Worm (Caenorhabditis elegans) whole organism, young adult: ENCODE data around the gene srp-2.

Experiments used
- C17E4.6 ChIP-seq: fragments of 200-800 bp; sonication (Bioruptor generic); IDR thresholded peaks from 2 replicates; pipeline ENCODE4 v1.3.6; 2022; ENCODE audit warnings: missing genetic modification reagents, missing genetic modification characterization, missing compliant biosample characterization
- D2030.7 ChIP-seq: fragments of 200-800 bp; sonication (Bioruptor generic); IDR thresholded peaks from 2 replicates; pipeline ENCODE4 v1.3.6; 2022; ENCODE audit warnings: missing genetic modification reagents, missing genetic modification characterization, missing compliant biosample characterization
- F10E7.11 ChIP-seq: sonication (generic microtip); optimal IDR thresholded peaks from 2 replicates; lab custom pipeline; 2017; ENCODE audit warnings: mild to moderate bottlenecking, missing genetic modification characterization, moderate library complexity, missing compliant biosample characterization
- F55B11.4 ChIP-seq: sonication (generic microtip); optimal IDR thresholded peaks from 2 replicates; lab custom pipeline; 2016; ENCODE audit warnings: missing compliant biosample characterization, missing genetic modification characterization, borderline replicate concordance; ENCODE audit not compliant: insufficient read depth
- F57A8.1 ChIP-seq: fragments of 200-800 bp; sonication (Bioruptor generic); optimal IDR thresholded peaks from 2 replicates; lab custom pipeline; 2018; ENCODE audit warnings: mild to moderate bottlenecking, missing genetic modification characterization, moderate library complexity, missing compliant biosample characterization
- K11D2.4 ChIP-seq: fragments of 200-800 bp; sonication (Bioruptor generic); IDR thresholded peaks from 2 replicates; pipeline ENCODE4 v1.3.6; 2022; ENCODE audit warnings: missing genetic modification reagents, missing genetic modification characterization, missing compliant biosample characterization
- K12H6.12 ChIP-seq: fragments of 200-800 bp; sonication (Bioruptor generic); optimal IDR thresholded peaks from 2 replicates; lab custom pipeline; 2018; ENCODE audit warnings: mild to moderate bottlenecking, missing genetic modification characterization, missing compliant biosample characterization
- Y95B8A.8 ChIP-seq: fragments of 200-800 bp; sonication (Bioruptor generic); IDR thresholded peaks from 2 replicates; pipeline ENCODE4 v1.3.6; 2022; ENCODE audit warnings: missing genetic modification reagents, missing genetic modification characterization, missing compliant biosample characterization
- aptf-3 ChIP-seq: fragments of 200-800 bp; sonication (Bioruptor generic); IDR thresholded peaks from 2 replicates; pipeline ENCODE4 v1.3.6; 2022; ENCODE audit warnings: missing genetic modification characterization, missing compliant biosample characterization
- attf-6 ChIP-seq: fragments of 200-800 bp; sonication (Bioruptor generic); IDR thresholded peaks from 2 replicates; pipeline ENCODE4 v1.3.6; 2022; ENCODE audit warnings: missing genetic modification reagents, missing genetic modification characterization, missing compliant biosample characterization
- ceh-100 ChIP-seq: fragments of 200-800 bp; sonication (Bioruptor generic); IDR thresholded peaks from 2 replicates; pipeline ENCODE4 v1.3.6; 2022; ENCODE audit warnings: missing genetic modification reagents, missing genetic modification characterization, missing compliant biosample characterization
- ceh-40 ChIP-seq: fragments of 200-800 bp; sonication (Bioruptor generic); IDR thresholded peaks from 2 replicates; pipeline ENCODE4 v1.3.6; 2022; ENCODE audit warnings: missing genetic modification characterization, missing compliant biosample characterization
- ceh-79 ChIP-seq: sonication (generic microtip); optimal IDR thresholded peaks from 2 replicates; lab custom pipeline; 2017; ENCODE audit warnings: mild to moderate bottlenecking, missing genetic modification characterization, missing compliant biosample characterization
- ceh-91 ChIP-seq: fragments of 200-800 bp; sonication (Bioruptor generic); IDR thresholded peaks from 2 replicates; pipeline ENCODE4 v1.3.6; 2022; ENCODE audit warnings: missing genetic modification reagents, missing genetic modification characterization, missing compliant biosample characterization
- die-1 ChIP-seq: sonication (generic microtip); optimal IDR thresholded peaks from 2 replicates; lab custom pipeline; 2016; ENCODE audit warnings: missing genotype, mild to moderate bottlenecking, missing genetic modification characterization, missing compliant biosample characterization
- dpff-1 ChIP-seq: sonication (generic microtip); optimal IDR thresholded peaks from 2 replicates; lab custom pipeline; 2017; ENCODE audit warnings: mild to moderate bottlenecking, missing genetic modification characterization, missing compliant biosample characterization
- egl-44 ChIP-seq: fragments of 200-800 bp; sonication (Bioruptor generic); IDR thresholded peaks from 2 replicates; pipeline ENCODE4 v1.3.6; 2022; ENCODE audit warnings: missing genetic modification reagents, missing genetic modification characterization, missing compliant biosample characterization
- egrh-3 ChIP-seq: fragments of 200-800 bp; sonication (Bioruptor generic); IDR thresholded peaks from 2 replicates; pipeline ENCODE4 v1.3.6; 2022; ENCODE audit warnings: missing genetic modification reagents, missing genetic modification characterization, missing compliant biosample characterization
- ekl-4 ChIP-seq: fragments of 200-800 bp; sonication (Bioruptor generic); IDR thresholded peaks from 2 replicates; pipeline ENCODE4 v1.3.6; 2022; ENCODE audit warnings: missing genetic modification reagents, missing genetic modification characterization, missing compliant biosample characterization
- him-1 ChIP-seq: sonication (generic microtip); optimal IDR thresholded peaks from 2 replicates; lab custom pipeline; 2016; ENCODE audit warnings: missing genotype, missing genetic modification reagents, missing genetic modification characterization, missing compliant biosample characterization
- hmg-20 ChIP-seq: fragments of 200-800 bp; sonication (Bioruptor generic); IDR thresholded peaks from 2 replicates; pipeline ENCODE4 v1.3.6; 2022; ENCODE audit warnings: missing genetic modification reagents, missing genetic modification characterization, missing compliant biosample characterization
- let-526 ChIP-seq: fragments of 200-800 bp; sonication (Bioruptor generic); IDR thresholded peaks from 2 replicates; pipeline ENCODE4 v1.3.6; 2022; ENCODE audit warnings: missing genetic modification reagents, missing genetic modification characterization, missing compliant biosample characterization
- lin-35 ChIP-seq, 3 experiments: fragments of 150-350 bp in 2 of 3; sonication (generic microtip) in 1 of 3; optimal IDR thresholded peaks; 2 replicates each; lab custom pipeline; 2014 to 2018; ENCODE audit warnings: missing biosample characterization in 3 of 3, missing genetic modification characterization in 3 of 3, missing genetic modification reagents in 3 of 3
- lin-40 ChIP-seq: sonication (generic microtip); optimal IDR thresholded peaks from 2 replicates; lab custom pipeline; 2016; ENCODE audit warnings: missing genetic modification characterization, mild to moderate bottlenecking, missing compliant biosample characterization, missing genotype, missing genetic modification reagents
- lin-54 ChIP-seq: fragments of 200-800 bp; sonication (Bioruptor generic); optimal IDR thresholded peaks from 2 replicates; lab custom pipeline; 2018; ENCODE audit warnings: mild to moderate bottlenecking, missing genetic modification characterization, missing compliant biosample characterization
- madf-3 ChIP-seq: fragments of 200-800 bp; sonication (Bioruptor generic); IDR thresholded peaks from 2 replicates; pipeline ENCODE4 v1.3.6; 2022; ENCODE audit warnings: missing genetic modification reagents, missing genetic modification characterization, missing compliant biosample characterization
- madf-8 ChIP-seq: fragments of 200-800 bp; sonication (Bioruptor generic); conservative IDR thresholded peaks from 2 replicates; pipeline ENCODE4 v1.3.6; 2022; ENCODE audit warnings: missing genetic modification reagents, missing genetic modification characterization, missing compliant biosample characterization
- nfyb-1 ChIP-seq: fragments of 200-800 bp; sonication (Bioruptor generic); IDR thresholded peaks from 2 replicates; pipeline ENCODE4 v1.3.6; 2022; ENCODE audit warnings: missing genetic modification reagents, missing genetic modification characterization, missing compliant biosample characterization
- nhr-80 ChIP-seq: sonication (generic microtip); optimal IDR thresholded peaks from 2 replicates; lab custom pipeline; 2016; ENCODE audit warnings: missing genetic modification characterization, missing compliant biosample characterization
- rcor-1 ChIP-seq: fragments of 200-800 bp; sonication (Bioruptor generic); IDR thresholded peaks from 2 replicates; pipeline ENCODE4 v1.3.6; 2022; ENCODE audit warnings: missing genetic modification reagents, missing genetic modification characterization, missing compliant biosample characterization
- sea-2 ChIP-seq: fragments of 200-800 bp; sonication (Bioruptor generic); IDR thresholded peaks from 2 replicates; pipeline ENCODE4 v1.3.6; 2022; ENCODE audit warnings: missing genetic modification characterization, missing compliant biosample characterization
- snpc-1.1 ChIP-seq: sonication (generic microtip); optimal IDR thresholded peaks from 2 replicates; lab custom pipeline; 2017; ENCODE audit warnings: missing genetic modification characterization, mild to moderate bottlenecking, missing compliant biosample characterization, antibody characterized with exemption, moderate library complexity, missing genotype, missing genetic modification reagents; ENCODE audit not compliant: insufficient read depth
- snpc-4 ChIP-seq, 5 experiments: fragments of 150-350 bp in 1 of 5; sonication (generic microtip) in 4 of 5; optimal IDR thresholded peaks; 2 replicates each; lab custom pipeline; 2014 to 2018; ENCODE audit warnings: missing genetic modification characterization in 5 of 5, missing biosample characterization in 3 of 5, antibody characterized with exemption in 2 of 5, mild to moderate bottlenecking in 2 of 5, missing compliant biosample characterization in 2 of 5, missing genotype in 2 of 5, moderate library complexity in 2 of 5, missing genetic modification reagents in 1 of 5
- tbp1 ChIP-seq: fragments of 200-800 bp; sonication (Bioruptor generic); optimal IDR thresholded peaks from 2 replicates; lab custom pipeline; 2018; ENCODE audit warnings: mild to moderate bottlenecking, missing genetic modification characterization, missing compliant biosample characterization
- tbx-9 ChIP-seq: sonication (generic microtip); optimal IDR thresholded peaks from 2 replicates; lab custom pipeline; 2016; ENCODE audit warnings: borderline replicate concordance, missing genetic modification characterization, inconsistent platforms, missing compliant biosample characterization
- tlf-1 ChIP-seq: fragments of 200-800 bp; sonication (Bioruptor generic); optimal IDR thresholded peaks from 2 replicates; lab custom pipeline; 2018; ENCODE audit warnings: mild to moderate bottlenecking, missing genetic modification characterization, missing compliant biosample characterization
- xnd-1 ChIP-seq: sonication (generic microtip); optimal IDR thresholded peaks from 2 replicates; lab custom pipeline; 2016; ENCODE audit warnings: missing genotype, missing genetic modification reagents, missing genetic modification characterization, missing compliant biosample characterization
- ztf-6 ChIP-seq: fragments of 200-800 bp; sonication (Bioruptor generic); IDR thresholded peaks from 2 replicates; pipeline ENCODE4 v1.3.6; 2022; ENCODE audit warnings: missing genetic modification reagents, missing genetic modification characterization, missing compliant biosample characterization

srp-2 gene

ce11 chrV:748044-748443, 14.4 kb upstream of the srp-2 start, which contains the start of gene sri-4:
Gene sri-4, plus strand, starts transcription at chrV:748344.
- TF ChIP-seq attf-6 (GFP tag; lab: Robert Waterston, UW): no peak
- TF ChIP-seq die-1: no peak
- TF ChIP-seq egrh-3: no peak
- no peak for TF ChIP-seq D2030.7 (GFP tag; lab: Robert Waterston, UW)
- no peak for TF ChIP-seq F57A8.1 (GFP tag; lab: Kevin White, UChicago)
- TF ChIP-seq sea-2 (GFP tag; lab: Robert Waterston, UW): no peak
- TF ChIP-seq tlf-1 (GFP tag; lab: Kevin White, UChicago): no peak
- TF ChIP-seq C17E4.6: no peak
- TF ChIP-seq hmg-20 (GFP tag; lab: Robert Waterston, UW): no peak
- TF ChIP-seq K11D2.4: no peak
- TF ChIP-seq F10E7.11 (tag; lab: Kevin White, UChicago): no peak
- TF ChIP-seq, all 124 proteins: peak for 0

- TF ChIP-seq ceh-40 (GFP tag; lab: Robert Waterston, UW) (no peak), rcor-1 (GFP tag; lab: Robert Waterston, UW) (no peak), lin-35 (GFP tag; optimal IDR thresholded peaks at IDR 0.05; lab: Kevin White, UChicago) (no peak), nhr-80 (tag; lab: Kevin White, UChicago) (no peak), K12H6.12 (tag; lab: Kevin White, UChicago) (no peak), xnd-1 (tag; lab: Kevin White, UChicago) (no peak), snpc-1.1 (no peak), madf-8 (GFP tag; lab: Robert Waterston, UW) (no peak), sea-2 (GFP tag; lab: Robert Waterston, UW) (no peak), tbp1 (GFP tag; lab: Kevin White, UChicago) (no peak), nfyb-1 (no peak), snpc-4 (GFP tag; optimal IDR thresholded peaks at IDR 0.05; lab: Kevin White, UChicago) (no peak), snpc-4 (tag; optimal IDR thresholded peaks at IDR 0.05; lab: Kevin White, UChicago) (no peak), tbx-9 (tag; lab: Kevin White, UChicago) (no peak), ceh-79 (no peak), ekl-4 (GFP tag; lab: Robert Waterston, UW) (no peak), lin-54 (GFP tag; lab: Kevin White, UChicago) (no peak), Y95B8A.8 (GFP tag; lab: Robert Waterston, UW) (no peak), ztf-6 (no peak)
Observed at ce11 chrV:752679-753333, 9.6 kb upstream of the srp-2 start, which contains the start of the genes str-262 and srp-1. Gene str-262, minus strand, starts transcription at chrV:752779. Gene srp-1, plus strand, starts transcription at chrV:753283.

- TF ChIP-seq attf-6 (GFP tag; lab: Robert Waterston, UW) (no peak), him-1 (tag; lab: Kevin White, UChicago) (no peak), let-526 (GFP tag; lab: Robert Waterston, UW) (no peak), egl-44 (GFP tag; lab: Robert Waterston, UW) (no peak), dpff-1 (tag; lab: Kevin White, UChicago) (no peak), madf-3 (GFP tag; lab: Robert Waterston, UW) (no peak), F55B11.4 (tag; lab: Kevin White, UChicago) (no peak), ceh-91 (GFP tag; lab: Robert Waterston, UW) (no peak), ekl-4 (GFP tag; lab: Robert Waterston, UW) (no peak), nfyb-1 (no peak), ceh-100 (GFP tag; lab: Robert Waterston, UW) (no peak), lin-40 (tag; lab: Kevin White, UChicago) (no peak), lin-54 (GFP tag; lab: Kevin White, UChicago) (no peak), aptf-3 (GFP tag; lab: Robert Waterston, UW) (no peak)
Observed at ce11 chrV:756169-756568, 6.3 kb upstream of the srp-2 start, which contains the start of gene str-20. Gene str-20, plus strand, starts transcription at chrV:756469.
